Fruit fly (Drosophila melanogaster) whole organism, embryonic: ENCODE data around the gene Mo25.
A peak's percentile ranks its signal among the peaks of the same experiment; 100 is the strongest.

Experiments used
- B-H2 ChIP-seq: fragments of 200-800 bp; sonication (Bioruptor generic); optimal IDR thresholded peaks from 2 replicates; lab custom pipeline; 2018; ENCODE audit warnings: missing biosample characterization, mild to moderate bottlenecking, missing genetic modification characterization
- CG10321 ChIP-seq: fragments of 200-800 bp; sonication (Bioruptor generic); IDR thresholded peaks from 2 replicates; pipeline ENCODE4 v1.3.6; 2022; ENCODE audit warnings: missing biosample characterization, missing genetic modification characterization
- CG14014 ChIP-seq: fragments of 200-800 bp; sonication (Bioruptor generic); IDR thresholded peaks from 2 replicates; pipeline ENCODE4 v1.3.6; 2022; ENCODE audit warnings: missing biosample characterization, missing genetic modification characterization
- CG15011 ChIP-seq: fragments of 200-800 bp; sonication (Bioruptor generic); optimal IDR thresholded peaks from 3 replicates; lab custom pipeline; 2018; ENCODE audit warnings: missing biosample characterization, mild to moderate bottlenecking, missing genetic modification characterization
- CG17186 ChIP-seq: fragments of 200-800 bp; sonication (Bioruptor generic); optimal IDR thresholded peaks from 3 replicates; lab custom pipeline; 2017; ENCODE audit warnings: missing biosample characterization, missing genetic modification reagents, missing genetic modification characterization
- CG17328 ChIP-seq: fragments of 200-800 bp; sonication (Bioruptor generic); IDR thresholded peaks from 2 replicates; pipeline ENCODE4 v1.3.6; 2022; ENCODE audit warnings: missing biosample characterization, missing genetic modification characterization
- CG17912 ChIP-seq: fragments of 200-800 bp; sonication (Bioruptor generic); optimal IDR thresholded peaks from 2 replicates; lab custom pipeline; 2018; ENCODE audit warnings: missing biosample characterization, mild to moderate bottlenecking, missing genetic modification characterization
- CG18476 ChIP-seq: fragments of 200-800 bp; sonication (Bioruptor generic); optimal IDR thresholded peaks from 2 replicates; lab custom pipeline; 2016; ENCODE audit warnings: missing biosample characterization, mild to moderate bottlenecking, missing genetic modification characterization
- CG18764 ChIP-seq: fragments of 200-800 bp; sonication (Bioruptor generic); optimal IDR thresholded peaks from 3 replicates; lab custom pipeline; 2016; ENCODE audit warnings: missing biosample characterization, missing genetic modification characterization
- CG2116 ChIP-seq: fragments of 200-800 bp; sonication (Bioruptor generic); optimal IDR thresholded peaks from 3 replicates; lab custom pipeline; 2018; ENCODE audit warnings: missing biosample characterization, mild to moderate bottlenecking, missing genetic modification characterization
- CG3281 ChIP-seq: fragments of 200-800 bp; sonication (Bioruptor generic); optimal IDR thresholded peaks from 3 replicates; lab custom pipeline; 2017; ENCODE audit warnings: missing biosample characterization, mild to moderate bottlenecking, missing genetic modification characterization
- CG3407 ChIP-seq: fragments of 200-800 bp; sonication (Bioruptor generic); optimal IDR thresholded peaks from 2 replicates; lab custom pipeline; 2018; ENCODE audit warnings: missing biosample characterization, mild to moderate bottlenecking, missing genetic modification characterization
- CG3995 ChIP-seq: fragments of 200-800 bp; sonication (Bioruptor generic); optimal IDR thresholded peaks from 3 replicates; lab custom pipeline; 2016; ENCODE audit warnings: missing biosample characterization, missing genetic modification characterization
- CG42726 ChIP-seq: fragments of 200-800 bp; sonication (Bioruptor generic); IDR thresholded peaks from 2 replicates; pipeline ENCODE4 v1.3.6; 2022; ENCODE audit warnings: missing biosample characterization, missing genetic modification characterization; ENCODE audit not compliant: partially characterized antibody
- CG4404 ChIP-seq: fragments of 200-800 bp; sonication (Bioruptor generic); IDR thresholded peaks from 2 replicates; pipeline ENCODE4 v1.3.6; 2022; ENCODE audit warnings: missing biosample characterization, missing genetic modification characterization
- CG6654 ChIP-seq: fragments of 200-800 bp; sonication (Bioruptor generic); optimal IDR thresholded peaks from 2 replicates; lab custom pipeline; 2017; ENCODE audit warnings: missing biosample characterization, mild to moderate bottlenecking, missing genetic modification characterization
- CG7786 ChIP-seq: fragments of 200-800 bp; sonication (Bioruptor generic); optimal IDR thresholded peaks from 2 replicates; lab custom pipeline; 2016; ENCODE audit warnings: missing biosample characterization, missing genetic modification characterization
- CG8290 ChIP-seq, 3 experiments: fragments of 200-800 bp; sonication (Bioruptor generic); optimal IDR thresholded peaks; 2 replicates each; lab custom pipeline; 2016 to 2019; ENCODE audit warnings: missing biosample characterization in 3 of 3, missing genetic modification characterization in 3 of 3, mild to moderate bottlenecking in 2 of 3, moderate library complexity in 1 of 3
- CG9932 ChIP-seq: fragments of 200-800 bp; sonication (Bioruptor generic); IDR thresholded peaks from 2 replicates; pipeline ENCODE4 v1.3.6; 2022; ENCODE audit warnings: missing biosample characterization, missing genetic modification characterization
- CrebB ChIP-seq: fragments of 200-800 bp; sonication (Bioruptor generic); optimal IDR thresholded peaks from 3 replicates; lab custom pipeline; 2018; ENCODE audit warnings: missing biosample characterization, mild to moderate bottlenecking, missing genetic modification characterization
- Dip3 ChIP-seq: fragments of 200-800 bp; sonication (Bioruptor generic); optimal IDR thresholded peaks from 3 replicates; lab custom pipeline; 2016; ENCODE audit warnings: missing biosample characterization, missing genetic modification characterization
- H15 ChIP-seq: fragments of 200-800 bp; sonication (Bioruptor generic); IDR thresholded peaks from 3 replicates; pipeline ENCODE4 v1.3.6; 2022; ENCODE audit warnings: missing biosample characterization, missing genetic modification characterization
- Hr78 ChIP-seq, 2 experiments: fragments of 200-800 bp in 1 of 2; fragments of >200 bp in 1 of 2; sonication (Bioruptor generic) in 1 of 2; optimal IDR thresholded peaks; 2 replicates each; lab custom pipeline; 2017 to 2019; ENCODE audit warnings: missing biosample characterization in 2 of 2, missing genetic modification characterization in 2 of 2, mild to moderate bottlenecking in 1 of 2, moderate library complexity in 1 of 2
- Kr ChIP-seq: fragments of 200-800 bp; sonication (Bioruptor generic); optimal IDR thresholded peaks from 2 replicates; lab custom pipeline; 2017; ENCODE audit warnings: missing biosample characterization, mild to moderate bottlenecking, missing genetic modification characterization
- MBD-R2 ChIP-seq: fragments of 200-800 bp; sonication (Bioruptor generic); IDR thresholded peaks from 2 replicates; pipeline ENCODE4 v1.3.6; 2022; ENCODE audit warnings: missing biosample characterization, missing genetic modification characterization
- Max ChIP-seq: fragments of 200-800 bp; sonication (Bioruptor generic); optimal IDR thresholded peaks from 2 replicates; lab custom pipeline; 2016; ENCODE audit warnings: missing biosample characterization, mild to moderate bottlenecking, missing genetic modification characterization
- NC2β ChIP-seq: fragments of 200-800 bp; sonication (Bioruptor generic); optimal IDR thresholded peaks from 2 replicates; lab custom pipeline; 2016; ENCODE audit warnings: missing biosample characterization, missing genetic modification characterization
- NFAT ChIP-seq: fragments of 200-800 bp; sonication (Bioruptor generic); IDR thresholded peaks from 2 replicates; pipeline ENCODE4 v1.3.6; 2022; ENCODE audit warnings: missing biosample characterization, missing genetic modification characterization
- Nf-YB ChIP-seq: fragments of 200-800 bp; sonication (Bioruptor generic); optimal IDR thresholded peaks from 3 replicates; lab custom pipeline; 2019; ENCODE audit warnings: missing biosample characterization, mild to moderate bottlenecking, missing genetic modification characterization, moderate library complexity
- Ptx1 ChIP-seq: fragments of 200-800 bp; sonication (Bioruptor generic); IDR thresholded peaks from 2 replicates; pipeline ENCODE4 v1.3.6; 2022; ENCODE audit warnings: missing biosample characterization, missing genetic modification characterization
- Sox100B ChIP-seq: fragments of 200-800 bp; sonication (Bioruptor generic); optimal IDR thresholded peaks from 3 replicates; lab custom pipeline; 2018; ENCODE audit warnings: missing biosample characterization, mild to moderate bottlenecking, missing genetic modification characterization
- crc ChIP-seq: fragments of 200-800 bp; sonication (Bioruptor generic); optimal IDR thresholded peaks from 2 replicates; lab custom pipeline; 2016; ENCODE audit warnings: missing biosample characterization, missing genetic modification characterization
- da ChIP-seq: fragments of 200-800 bp; sonication (Bioruptor generic); optimal IDR thresholded peaks from 2 replicates; lab custom pipeline; 2016; ENCODE audit warnings: missing biosample characterization, missing genetic modification characterization
- danr ChIP-seq: fragments of 200-800 bp; sonication (Bioruptor generic); IDR thresholded peaks from 2 replicates; pipeline ENCODE4 v1.3.6; 2022; ENCODE audit warnings: missing biosample characterization, missing genetic modification characterization
- en ChIP-seq: fragments of 200-800 bp; sonication (Bioruptor generic); optimal IDR thresholded peaks from 2 replicates; lab custom pipeline; 2016; ENCODE audit warnings: missing biosample characterization, missing genetic modification characterization
- fd3F ChIP-seq: fragments of 200-800 bp; sonication (Bioruptor generic); optimal IDR thresholded peaks from 2 replicates; lab custom pipeline; 2018; ENCODE audit warnings: missing biosample characterization, mild to moderate bottlenecking, missing genetic modification characterization, moderate library complexity
- gcm2 ChIP-seq: fragments of 200-800 bp; sonication (Bioruptor generic); optimal IDR thresholded peaks from 2 replicates; lab custom pipeline; 2016; ENCODE audit warnings: missing biosample characterization, missing genetic modification characterization
- gfzf ChIP-seq: fragments of 200-800 bp; sonication (Bioruptor generic); optimal IDR thresholded peaks from 2 replicates; lab custom pipeline; 2016; ENCODE audit warnings: missing biosample characterization, mild to moderate bottlenecking, missing genetic modification characterization, moderate library complexity
- grau ChIP-seq: fragments of 200-800 bp; optimal IDR thresholded peaks from 3 replicates; lab custom pipeline; 2019; ENCODE audit warnings: missing biosample characterization, mild to moderate bottlenecking, missing genetic modification characterization, moderate library complexity
- lmd ChIP-seq: fragments of 200-800 bp; sonication (Bioruptor generic); IDR thresholded peaks from 2 replicates; pipeline ENCODE4 v1.3.6; 2022; ENCODE audit warnings: missing biosample characterization, missing genetic modification characterization
- org-1 ChIP-seq: fragments of 200-800 bp; sonication (Bioruptor generic); optimal IDR thresholded peaks from 2 replicates; lab custom pipeline; 2017; ENCODE audit warnings: missing biosample characterization, missing genetic modification characterization
- peb ChIP-seq: fragments of 200-800 bp; sonication (Bioruptor generic); IDR thresholded peaks from 2 replicates; pipeline ENCODE4 v1.3.6; 2022; ENCODE audit warnings: missing biosample characterization, missing genetic modification characterization
- prd ChIP-seq, 3 experiments: fragments of >200 bp in 2 of 3; fragments of 200-800 bp in 1 of 3; sonication (Bioruptor generic) in 1 of 3; optimal IDR thresholded peaks in 2 of 3; IDR thresholded peaks in 1 of 3; 2 replicates in 2 of 3; 3 replicates in 1 of 3; pipeline versions ENCODE4 v1.3.6 to Lab custom; 2017 to 2022; ENCODE audit warnings: missing biosample characterization in 1 of 3, missing genetic modification characterization in 1 of 3
- shn ChIP-seq: fragments of 200-800 bp; sonication (Bioruptor generic); optimal IDR thresholded peaks from 3 replicates; lab custom pipeline; 2016; ENCODE audit warnings: missing biosample characterization, missing genetic modification characterization
- sima ChIP-seq: fragments of 200-800 bp; sonication (Bioruptor generic); optimal IDR thresholded peaks from 2 replicates; lab custom pipeline; 2016; ENCODE audit warnings: missing biosample characterization, missing genetic modification characterization
- slbo ChIP-seq: fragments of 200-800 bp; sonication (Bioruptor generic); IDR thresholded peaks from 2 replicates; pipeline ENCODE4 v1.3.6; 2022; ENCODE audit warnings: missing biosample characterization, missing genetic modification characterization
- tin ChIP-seq: fragments of 200-800 bp; sonication (Bioruptor generic); optimal IDR thresholded peaks from 3 replicates; lab custom pipeline; 2016; ENCODE audit warnings: missing biosample characterization, missing genetic modification characterization
- tll ChIP-seq, 2 experiments: fragments of 200-800 bp in 1 of 2; fragments of >200 bp in 1 of 2; sonication (Bioruptor generic) in 1 of 2; optimal IDR thresholded peaks; 2 replicates each; lab custom pipeline; 2017 to 2019; ENCODE audit warnings: missing biosample characterization in 2 of 2, missing genetic modification characterization in 2 of 2, mild to moderate bottlenecking in 1 of 2, moderate library complexity in 1 of 2
- unpg ChIP-seq: fragments of 200-800 bp; sonication (Bioruptor generic); optimal IDR thresholded peaks from 3 replicates; lab custom pipeline; 2018; ENCODE audit warnings: missing biosample characterization, mild to moderate bottlenecking, missing genetic modification characterization, moderate library complexity

Mo25 gene

dm6 chr3L:16587994-16588622 is 27.2 kb downstream of the Mo25 start (continued):
- TF ChIP-seq Max (peak; percentile 76), CG6654 (GFP tag; lab: Kevin White, UChicago) (no peak), CG3995 (GFP tag; lab: Kevin White, UChicago) (peak; percentile 100), sima (GFP tag; lab: Kevin White, UChicago) (no peak), CG10321 (GFP tag; lab: Robert Waterston, UW) (no peak), CG18764 (GFP tag; lab: Kevin White, UChicago) (no peak), da (GFP tag; lab: Kevin White, UChicago) (peak; percentile 10), CG18476 (GFP tag; lab: Kevin White, UChicago) (peak; percentile 53), peb (no peak), danr (GFP tag; lab: Robert Waterston, UW) (no peak), CG4404 (no peak), CG2116 (GFP tag; lab: Kevin White, UChicago) (peak; percentile 79), crc (GFP tag; lab: Kevin White, UChicago) (peak; percentile 9), NC2β (GFP tag; lab: Kevin White, UChicago) (peak; percentile 11), CG8290 (GFP tag; optimal IDR thresholded peaks at IDR 0.05; lab: Kevin White, UChicago) (peak; percentile 75), CG8290 (tag; optimal IDR thresholded peaks at IDR 0.05; lab: Kevin White, UChicago) (peak; percentile 77 to 79), Hr78 (GFP tag; optimal IDR thresholded peaks at IDR 0.05; lab: Kevin White, UChicago) (no peak), gcm2 (GFP tag; lab: Kevin White, UChicago) (no peak), tin (GFP tag; lab: Kevin White, UChicago) (peak; percentile 60), CG3281 (GFP tag; lab: Kevin White, UChicago) (peak; percentile 34), MBD-R2 (GFP tag; lab: Robert Waterston, UW) (peak; percentile 66), slbo (GFP tag; lab: Robert Waterston, UW) (peak; percentile 81), B-H2 (GFP tag; lab: Kevin White, UChicago) (peak; percentile 12), tll (GFP tag; optimal IDR thresholded peaks at IDR 0.05; lab: Kevin White, UChicago) (peak; percentile 50 to 99), CG17186 (GFP tag; lab: Kevin White, UChicago) (peak; percentile 89), grau (tag; lab: Kevin White, UChicago) (peak; percentile 63), lmd (GFP tag; lab: Robert Waterston, UW) (peak; percentile 55; the same call in 1 of the 2 replicates), org-1 (GFP tag; lab: Kevin White, UChicago) (no peak), Nf-YB (no peak), Kr (GFP tag; lab: Kevin White, UChicago) (no peak), prd (optimal IDR thresholded peaks at IDR 0.05; lab: Kevin White, UChicago) (no peak), prd (GFP tag; IDR thresholded peaks at IDR 0.05; lab: Robert Waterston, UW) (peak; percentile 52; the same call in 2 of the 3 replicates), H15 (GFP tag; lab: Robert Waterston, UW) (0 out of 3 replicates have a peak, but pooled peaks have one; percentile 35), CG3407 (no peak), fd3F (peak; percentile 21), Ptx1 (GFP tag; lab: Robert Waterston, UW) (peak; percentile 50), NFAT (GFP tag; lab: Robert Waterston, UW) (peak; percentile 75), CG42726 (peak; percentile 87), CG17328 (GFP tag; lab: Robert Waterston, UW) (peak; percentile 62), CG14014 (GFP tag; lab: Robert Waterston, UW) (peak; percentile 65; the same call in 1 of the 2 replicates), Sox100B (GFP tag; lab: Kevin White, UChicago) (no peak), shn (GFP tag; lab: Kevin White, UChicago) (peak; percentile 63), CG15011 (GFP tag; lab: Kevin White, UChicago) (no peak), CrebB (tag; lab: Kevin White, UChicago) (no peak), gfzf (GFP tag; lab: Kevin White, UChicago) (peak; percentile 55), en (no peak), Dip3 (GFP tag; lab: Kevin White, UChicago) (peak; percentile 49), CG17912 (peak; percentile 50), unpg (GFP tag; lab: Kevin White, UChicago) (peak; percentile 64), CG9932 (peak; percentile 87), CG7786 (peak; percentile 67)
